Worm (Caenorhabditis elegans) whole organism, L3 larva: Measurements from ENCODE around the gene F25D1.3.
A peak's percentile ranks its signal among the peaks of the same experiment; 100 is the strongest.

Experiments
- aly-2 ChIP-seq: fragments of 150-350 bp; optimal IDR thresholded peaks from 2 replicates; lab custom pipeline; 2014; ENCODE audit warnings: missing biosample characterization, missing genetic modification characterization
- ceh-16 ChIP-seq: sonication (generic microtip); optimal IDR thresholded peaks from 2 replicates; lab custom pipeline; 2017; ENCODE audit warnings: missing biosample characterization, missing genetic modification characterization
- ceh-28 ChIP-seq: fragments of 150-350 bp; optimal IDR thresholded peaks from 2 replicates; lab custom pipeline; 2014; ENCODE audit warnings: missing biosample characterization, missing genetic modification reagents, missing genetic modification characterization
- ceh-82 ChIP-seq: fragments of 150-350 bp; optimal IDR thresholded peaks from 2 replicates; lab custom pipeline; 2014; ENCODE audit warnings: missing biosample characterization, missing genetic modification characterization
- ceh-9 ChIP-seq: sonication (generic microtip); optimal IDR thresholded peaks from 2 replicates; lab custom pipeline; 2018; ENCODE audit warnings: missing biosample characterization, missing genetic modification characterization
- daf-12 ChIP-seq: fragments of 150-350 bp; optimal IDR thresholded peaks from 2 replicates; lab custom pipeline; 2014; ENCODE audit warnings: missing biosample characterization, missing genetic modification reagents, missing genetic modification characterization
- egl-27 ChIP-seq: sonication (generic microtip); optimal IDR thresholded peaks from 4 replicates; lab custom pipeline; 2017; ENCODE audit warnings: missing biosample characterization, missing genetic modification reagents, missing genetic modification characterization
- egl-5 ChIP-seq: fragments of 150-350 bp; optimal IDR thresholded peaks from 2 replicates; lab custom pipeline; 2017; ENCODE audit warnings: missing biosample characterization, missing genetic modification reagents, missing genetic modification characterization, inconsistent platforms
- elt-2 ChIP-seq: sonication (generic microtip); optimal IDR thresholded peaks from 2 replicates; lab custom pipeline; 2016; ENCODE audit warnings: missing genetic modification reagents, mild to moderate bottlenecking, missing genetic modification characterization, missing compliant biosample characterization
- eor-1 ChIP-seq, 2 experiments: fragments of 150-350 bp; optimal IDR thresholded peaks; 2 replicates each; lab custom pipeline; 2014 to 2018; ENCODE audit warnings: missing biosample characterization in 2 of 2, missing genetic modification characterization in 2 of 2
- fkh-10 ChIP-seq: sonication (generic microtip); optimal IDR thresholded peaks from 2 replicates; lab custom pipeline; 2017; ENCODE audit warnings: missing biosample characterization, missing genetic modification reagents, missing genetic modification characterization
- fkh-2 ChIP-seq: fragments of 150-350 bp; optimal IDR thresholded peaks from 2 replicates; lab custom pipeline; 2014; ENCODE audit warnings: missing biosample characterization, missing genetic modification reagents, missing genetic modification characterization
- fos-1 ChIP-seq: fragments of 150-350 bp; optimal IDR thresholded peaks from 2 replicates; lab custom pipeline; 2014; ENCODE audit warnings: missing biosample characterization, missing genetic modification characterization
- hmg-11 ChIP-seq: sonication (generic microtip); optimal IDR thresholded peaks from 2 replicates; lab custom pipeline; 2016; ENCODE audit warnings: missing genetic modification characterization, missing compliant biosample characterization
- lin-15B ChIP-seq: fragments of 150-350 bp; optimal IDR thresholded peaks from 2 replicates; lab custom pipeline; 2014; ENCODE audit warnings: missing biosample characterization, missing genetic modification characterization
- lsy-12 ChIP-seq: sonication (generic microtip); optimal IDR thresholded peaks from 2 replicates; lab custom pipeline; 2016; ENCODE audit warnings: mild to moderate bottlenecking, missing genetic modification characterization, missing compliant biosample characterization
- mdl-1 ChIP-seq: fragments of 150-350 bp; optimal IDR thresholded peaks from 2 replicates; lab custom pipeline; 2014; ENCODE audit warnings: missing biosample characterization, missing genetic modification characterization
- mml-1 ChIP-seq: fragments of 150-350 bp; sonication (generic microtip); optimal IDR thresholded peaks from 3 replicates; lab custom pipeline; 2014; ENCODE audit warnings: missing biosample characterization, missing genetic modification characterization
- nfya-1 ChIP-seq: sonication (generic microtip); optimal IDR thresholded peaks from 2 replicates; lab custom pipeline; 2017; ENCODE audit warnings: missing genetic modification characterization, mild to moderate bottlenecking, missing compliant biosample characterization, antibody characterized with exemption, moderate library complexity; ENCODE audit not compliant: insufficient read depth
- nhr-11 ChIP-seq: fragments of 150-350 bp; optimal IDR thresholded peaks from 2 replicates; lab custom pipeline; 2014; ENCODE audit warnings: missing biosample characterization, missing genetic modification characterization
- nhr-12 ChIP-seq: fragments of 150-350 bp; optimal IDR thresholded peaks from 2 replicates; lab custom pipeline; 2014; ENCODE audit warnings: missing biosample characterization, missing genetic modification characterization
- nhr-23 ChIP-seq: fragments of 150-350 bp; optimal IDR thresholded peaks from 2 replicates; lab custom pipeline; 2014; ENCODE audit warnings: missing biosample characterization, missing genetic modification reagents, missing genetic modification characterization
- nhr-237 ChIP-seq: fragments of 150-350 bp; optimal IDR thresholded peaks from 2 replicates; lab custom pipeline; 2014; ENCODE audit warnings: missing biosample characterization, missing genetic modification characterization
- nhr-25 ChIP-seq: sonication (generic microtip); optimal IDR thresholded peaks from 2 replicates; lab custom pipeline; 2017; ENCODE audit warnings: missing biosample characterization, missing genetic modification characterization
- nhr-28 ChIP-seq: fragments of 150-350 bp; optimal IDR thresholded peaks from 2 replicates; lab custom pipeline; 2014; ENCODE audit warnings: missing biosample characterization, missing genetic modification characterization
- nhr-43 ChIP-seq: sonication (generic microtip); optimal IDR thresholded peaks from 2 replicates; lab custom pipeline; 2016; ENCODE audit warnings: mild to moderate bottlenecking, missing genetic modification characterization, missing compliant biosample characterization; ENCODE audit not compliant: poor library complexity, severe bottlenecking
- nhr-67 ChIP-seq: fragments of 150-350 bp; optimal IDR thresholded peaks from 2 replicates; lab custom pipeline; 2014; ENCODE audit warnings: missing biosample characterization, missing genetic modification characterization
- nhr-77 ChIP-seq: fragments of 150-350 bp; optimal IDR thresholded peaks from 2 replicates; lab custom pipeline; 2014; ENCODE audit warnings: missing biosample characterization, missing genetic modification characterization
- pha-4 ChIP-seq: fragments of 150-350 bp; optimal IDR thresholded peaks from 2 replicates; lab custom pipeline; 2014; ENCODE audit warnings: missing biosample characterization, missing genetic modification reagents, missing genetic modification characterization
- pqm-1 ChIP-seq: fragments of 150-350 bp; optimal IDR thresholded peaks from 2 replicates; lab custom pipeline; 2017; ENCODE audit warnings: missing biosample characterization, missing genetic modification characterization, inconsistent platforms
- sea-2 ChIP-seq: fragments of 150-350 bp; sonication (generic microtip); optimal IDR thresholded peaks from 4 replicates; lab custom pipeline; 2014; ENCODE audit warnings: missing biosample characterization, missing genetic modification reagents, missing genetic modification characterization
- snpc-4 ChIP-seq: fragments of 150-350 bp; optimal IDR thresholded peaks from 2 replicates; lab custom pipeline; 2014; ENCODE audit warnings: missing biosample characterization, missing genetic modification characterization
- tbx-2 ChIP-seq: sonication (generic microtip); optimal IDR thresholded peaks from 2 replicates; lab custom pipeline; 2016; ENCODE audit warnings: mild to moderate bottlenecking, missing genetic modification characterization, missing compliant biosample characterization
- unc-62 ChIP-seq: fragments of 150-350 bp; sonication (generic microtip); optimal IDR thresholded peaks from 4 replicates; lab custom pipeline; 2014; ENCODE audit warnings: missing biosample characterization, missing genetic modification reagents, missing genetic modification characterization
- zag-1 ChIP-seq: fragments of 150-350 bp; optimal IDR thresholded peaks from 2 replicates; lab custom pipeline; 2014; ENCODE audit warnings: missing biosample characterization, missing genetic modification characterization
- ztf-4 ChIP-seq: fragments of 150-350 bp; optimal IDR thresholded peaks from 2 replicates; lab custom pipeline; 2014; ENCODE audit warnings: missing biosample characterization, missing genetic modification characterization

The F25D1.3 gene

DNA sequence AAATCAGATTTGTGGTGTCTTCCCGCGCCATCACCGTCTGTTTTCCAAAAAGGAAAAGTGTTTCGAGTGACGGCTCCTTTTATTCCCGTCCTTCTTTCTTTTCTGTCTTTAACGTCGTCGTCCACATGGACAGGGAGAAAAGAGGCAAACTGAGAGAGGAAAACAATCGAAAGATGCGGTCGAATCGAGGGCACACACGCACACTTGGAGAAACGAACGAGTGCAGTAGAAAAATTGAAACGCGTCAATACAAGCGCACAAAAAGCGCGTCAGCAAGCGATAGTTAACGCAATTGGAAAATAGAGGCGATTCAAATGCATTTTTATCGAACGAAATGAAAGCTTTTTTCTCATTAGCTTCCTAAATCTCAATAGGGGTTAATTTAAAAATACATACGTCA lies 8.3 kb downstream of the F25D1.3 start (continued):
- TF ChIP-seq nhr-23 (tag; lab: Kevin White, UChicago) (peak; percentile 92), fkh-2 (tag; lab: Kevin White, UChicago) (no peak), eor-1 (tag; optimal IDR thresholded peaks at IDR 0.05; lab: Kevin White, UChicago) (no peak), mdl-1 (tag; lab: Kevin White, UChicago) (peak; percentile 65), pha-4 (peak; percentile 94), nhr-25 (tag; lab: Kevin White, UChicago) (peak; percentile 97), pqm-1 (peak; percentile 56), egl-27 (tag; lab: Kevin White, UChicago) (peak; percentile 61), lin-15B (tag; lab: Kevin White, UChicago) (peak; percentile 93)
- TF ChIP-seq, all 47 proteins: peak for 30

DNA sequence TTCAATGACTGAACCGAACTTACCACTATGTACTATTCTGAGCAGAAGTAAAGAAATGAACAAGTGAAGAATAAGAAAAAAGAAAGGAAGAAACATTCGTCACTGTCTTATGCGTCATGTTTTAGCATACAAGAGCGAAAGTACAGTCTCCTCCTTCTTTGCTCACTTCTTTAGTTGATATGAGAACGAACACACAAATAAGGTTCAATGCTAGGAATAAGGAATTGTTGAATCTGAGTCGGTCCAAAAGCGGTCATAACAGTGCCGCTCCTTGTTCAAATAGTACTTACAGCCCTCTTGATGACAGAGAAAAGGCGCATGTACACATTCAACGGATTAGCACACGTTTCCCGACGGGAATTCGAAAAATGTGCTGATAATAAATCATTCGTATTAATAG lies 10.6 kb downstream of the F25D1.3 start, which contains the start of gene F25D1.8:
Gene F25D1.8, plus strand, starts transcription at position 301 of the 400 bp plus-strand sequence.
- TF ChIP-seq daf-12 (tag; lab: Kevin White, UChicago) (no peak), pqm-1 (peak; percentile 21), nhr-11 (no peak), unc-62 (GFP tag; lab: Kevin White, UChicago) (no peak), ceh-16 (tag; lab: Kevin White, UChicago) (no peak)

DNA sequence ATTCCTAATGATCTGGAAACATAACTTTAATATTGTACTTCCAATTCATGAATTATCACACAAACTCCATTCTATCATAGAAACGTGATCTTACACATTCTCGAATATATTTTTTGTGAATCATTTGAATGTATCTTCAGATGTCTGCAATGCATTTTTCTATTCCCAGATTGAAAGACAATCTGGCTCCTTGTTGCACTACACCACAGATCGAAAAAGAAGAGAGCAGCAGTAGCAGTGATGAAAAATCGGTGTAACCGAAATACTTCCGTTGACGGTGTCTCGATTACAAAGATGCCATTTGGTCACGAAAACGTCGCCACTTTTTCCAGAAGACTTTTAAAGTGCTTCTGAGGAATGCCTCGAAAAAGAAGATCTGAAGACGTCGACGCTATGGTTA lies 11.5 kb downstream of the F25D1.3 start, which contains the start of gene degt-1:
Gene degt-1, plus strand, starts transcription at position 301 of the 400 bp plus-strand sequence.
- TF ChIP-seq egl-27 (tag; lab: Kevin White, UChicago) (no peak), zag-1 (no peak), lin-15B (tag; lab: Kevin White, UChicago) (no peak), nhr-12 (tag; lab: Kevin White, UChicago) (no peak), nhr-23 (tag; lab: Kevin White, UChicago) (no peak), egl-5 (tag; lab: Kevin White, UChicago) (no peak), fos-1 (no peak)

DNA sequence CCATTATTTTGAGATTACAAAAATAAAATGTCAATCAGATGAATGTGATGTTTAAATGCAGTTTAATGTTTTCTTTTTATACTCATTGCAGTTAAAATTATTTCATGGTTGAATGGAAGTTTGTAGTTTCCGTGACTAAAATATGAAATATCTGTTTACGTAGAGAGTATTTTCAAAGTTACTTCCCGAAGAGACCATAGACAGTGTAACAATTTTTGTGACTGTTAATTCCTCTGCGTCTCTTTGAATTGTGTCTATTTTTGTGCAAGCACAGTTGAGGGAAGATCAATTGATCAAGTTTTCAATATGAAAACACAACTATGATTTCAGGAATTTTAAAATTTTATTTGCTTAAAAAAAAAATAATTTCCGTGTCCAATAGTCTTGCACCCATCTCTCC lies 18.2 kb downstream of the F25D1.3 start, which contains the start of gene F25D1.5:
Gene F25D1.5, minus strand, starts transcription at position 35 of the 400 bp plus-strand sequence.
- TF ChIP-seq mml-1 (tag; lab: Kevin White, UChicago) (no peak), ztf-4 (tag; lab: Kevin White, UChicago) (no peak), snpc-4 (tag; lab: Kevin White, UChicago) (no peak), nhr-237 (no peak), fkh-10 (GFP tag; lab: Kevin White, UChicago) (no peak), elt-2 (tag; lab: Kevin White, UChicago) (peak; percentile 37), nhr-28 (peak; percentile 47), ceh-28 (tag; lab: Kevin White, UChicago) (no peak), daf-12 (tag; lab: Kevin White, UChicago) (no peak), nfya-1 (tag; lab: Kevin White, UChicago) (no peak), nhr-77 (tag; lab: Kevin White, UChicago) (peak; percentile 68), tbx-2 (tag; lab: Kevin White, UChicago) (no peak), nhr-43 (tag; lab: Kevin White, UChicago) (no peak), pqm-1 (peak; percentile 17), nhr-67 (tag; lab: Kevin White, UChicago) (no peak)

DNA sequence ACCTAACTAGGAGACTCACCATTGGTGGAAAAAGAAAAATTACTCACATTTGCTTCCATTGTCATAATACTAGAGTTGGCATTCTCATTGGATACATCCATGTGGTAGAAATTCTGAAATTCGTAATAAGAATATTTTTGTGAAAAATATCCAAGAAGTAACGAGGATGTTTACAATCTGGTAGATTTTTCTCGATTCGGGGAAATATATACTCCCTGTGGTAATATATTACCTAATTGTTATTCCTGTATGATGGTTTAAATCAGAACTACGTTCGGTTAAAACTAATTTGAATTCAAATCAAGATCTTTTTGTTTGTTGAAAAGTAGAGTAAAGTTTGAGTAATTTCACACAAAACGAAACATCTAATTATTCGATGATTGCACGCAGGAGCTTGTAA lies 20.5 kb downstream of the F25D1.3 start, which contains the start of gene srd-34:
Gene srd-34, minus strand, starts transcription at position 101 of the 400 bp plus-strand sequence.
- TF ChIP-seq lsy-12, result no peak
- no peak for TF ChIP-seq nhr-43 (tag; lab: Kevin White, UChicago)
- TF ChIP-seq lin-15B (tag; lab: Kevin White, UChicago), result no peak
- no peak for TF ChIP-seq egl-27 (tag; lab: Kevin White, UChicago)
- no peak for TF ChIP-seq nhr-11
- TF ChIP-seq hmg-11 (tag; lab: Kevin White, UChicago), result no peak
- no peak for TF ChIP-seq nhr-28
- no peak for TF ChIP-seq ceh-28 (tag; lab: Kevin White, UChicago)
- TF ChIP-seq ceh-82 (tag; lab: Kevin White, UChicago), result no peak
- no peak for TF ChIP-seq ceh-9 (tag; lab: Kevin White, UChicago)
- TF ChIP-seq ceh-16 (tag; lab: Kevin White, UChicago), result no peak
- TF ChIP-seq ztf-4 (tag; lab: Kevin White, UChicago), result no peak
- no peak for TF ChIP-seq pha-4
- TF ChIP-seq aly-2 (tag; lab: Kevin White, UChicago), result no peak
- no peak for TF ChIP-seq unc-62 (GFP tag; lab: Kevin White, UChicago)
- TF ChIP-seq sea-2 (GFP tag; lab: Kevin White, UChicago), result no peak
- TF ChIP-seq tbx-2 (tag; lab: Kevin White, UChicago), result no peak
- no peak for TF ChIP-seq mml-1 (tag; lab: Kevin White, UChicago)
